Fruit fly (Drosophila melanogaster): ENCODE measurements around the gene CG13082.

Gene CG13082

dm6 chr2L:19546869-19547710 is 8.9 kb downstream of the CG13082 start, which contains the start of gene CG10337 (continued):
- no peak for TF ChIP-seq CG10462 (GFP tag; optimal IDR thresholded peaks at IDR 0.05)
- no peak for TF ChIP-seq CG3407 (GFP tag; optimal IDR thresholded peaks at IDR 0.05)
- TF ChIP-seq MESR4 (GFP tag; optimal IDR thresholded peaks at IDR 0.05): no peak
- TF ChIP-seq schlank (tag; optimal IDR thresholded peaks at IDR 0.05): peak; percentile 17
- peak; percentile 29; the same call in 1 of the 2 replicates for TF ChIP-seq Rfx (GFP tag; IDR thresholded peaks at IDR 0.05)
- peak; percentile 24 for TF ChIP-seq Xbp1 (GFP tag; optimal IDR thresholded peaks at IDR 0.05)
- TF ChIP-seq Dbx (GFP tag; IDR thresholded peaks at IDR 0.05): peak; percentile 51; the same call in 1 of the 3 replicates
- TF ChIP-seq gt (GFP tag; IDR thresholded peaks at IDR 0.05): no peak
- no peak for TF ChIP-seq Hey (tag; optimal IDR thresholded peaks at IDR 0.05)
- TF ChIP-seq CG2129 (GFP tag; IDR thresholded peaks at IDR 0.05; ENCODE audit: partially characterized antibody): no peak
- TF ChIP-seq zf30C (GFP tag; optimal IDR thresholded peaks at IDR 0.05): no peak
- TF ChIP-seq B-H1 (GFP tag; IDR thresholded peaks at IDR 0.05): no peak
- TF ChIP-seq HLH4C (GFP tag; IDR thresholded peaks at IDR 0.05; ENCODE audit: partially characterized antibody): no peak
- TF ChIP-seq Gug (GFP tag; IDR thresholded peaks at IDR 0.05): no peak
- no peak for TF ChIP-seq luna (GFP tag; optimal IDR thresholded peaks at IDR 0.05)
- no peak for TF ChIP-seq Abd-B (GFP tag; optimal IDR thresholded peaks at IDR 0.05)
- peak; percentile 47 for TF ChIP-seq CG30403 (GFP tag; optimal IDR thresholded peaks at IDR 0.05)
- TF ChIP-seq CG2116 (GFP tag; optimal IDR thresholded peaks at IDR 0.05): peak; percentile 1
- peak; percentile 38 for TF ChIP-seq CG10209 (GFP tag; optimal IDR thresholded peaks at IDR 0.05)
- peak; percentile 17 for TF ChIP-seq CG4328 (GFP tag; optimal IDR thresholded peaks at IDR 0.05)
- peak; percentile 38 for TF ChIP-seq Xrp1 (GFP tag; IDR thresholded peaks at IDR 0.05)
- no peak for TF ChIP-seq pros (GFP tag; optimal IDR thresholded peaks at IDR 0.05)
- TF ChIP-seq Sox100B (GFP tag; optimal IDR thresholded peaks at IDR 0.05): peak; percentile 54
- no peak for TF ChIP-seq h (optimal IDR thresholded peaks at IDR 0.05)
- peak; percentile 36; the same call in 1 of the 2 replicates for TF ChIP-seq HLH3B (GFP tag; IDR thresholded peaks at IDR 0.05)
- TF ChIP-seq zen2 (GFP tag; IDR thresholded peaks at IDR 0.05; ENCODE audit: partially characterized antibody): no peak
- TF ChIP-seq en (GFP tag; optimal IDR thresholded peaks at IDR 0.05): no peak
- no peak for TF ChIP-seq kni (GFP tag; optimal IDR thresholded peaks at IDR 0.05)
- TF ChIP-seq kay (GFP tag; optimal IDR thresholded peaks at IDR 0.05): peak; percentile 53
- no peak for TF ChIP-seq CG7928 (GFP tag; optimal IDR thresholded peaks at IDR 0.05)
- peak; percentile 37 for TF ChIP-seq CG18619 (GFP tag; optimal IDR thresholded peaks at IDR 0.05)
- TF ChIP-seq trh (GFP tag; optimal IDR thresholded peaks at IDR 0.05): no peak
- no peak for TF ChIP-seq CG11560 (tag; IDR thresholded peaks at IDR 0.05)
- peak; percentile 21 for TF ChIP-seq Bdp1 (GFP tag; optimal IDR thresholded peaks at IDR 0.05)
- TF ChIP-seq CG10274 (GFP tag; optimal IDR thresholded peaks at IDR 0.05): peak; percentile 95
- peak; percentile 6 for TF ChIP-seq CG6683 (GFP tag; optimal IDR thresholded peaks at IDR 0.05)
- TF ChIP-seq dmrt99B (tag; optimal IDR thresholded peaks at IDR 0.05): peak; percentile 33
- no peak for TF ChIP-seq tll (GFP tag; optimal IDR thresholded peaks at IDR 0.05)
- TF ChIP-seq CG13894 (tag; optimal IDR thresholded peaks at IDR 0.05): peak; percentile 39
- no peak for TF ChIP-seq pfk (GFP tag; optimal IDR thresholded peaks at IDR 0.05)
- peak; percentile 29 for TF ChIP-seq phol (tag; optimal IDR thresholded peaks at IDR 0.05)
- peak; percentile 6 for TF ChIP-seq CG1602 (GFP tag; optimal IDR thresholded peaks at IDR 0.05)
- no peak for TF ChIP-seq NK7.1 (GFP tag; optimal IDR thresholded peaks at IDR 0.05)
- TF ChIP-seq CG7745 (tag; optimal IDR thresholded peaks at IDR 0.05): no peak
- TF ChIP-seq CG17612 (GFP tag; IDR thresholded peaks at IDR 0.05): no peak
- TF ChIP-seq ci (GFP tag; IDR thresholded peaks at IDR 0.05): no peak; the same call in 2 of the 3 replicates
- TF ChIP-seq gro (GFP tag; optimal IDR thresholded peaks at IDR 0.05): peak; percentile 15
- no peak for TF ChIP-seq CG7357 (GFP tag; IDR thresholded peaks at IDR 0.05)
- TF ChIP-seq Hr39 (optimal IDR thresholded peaks at IDR 0.05): no peak
